Fruit fly (Drosophila melanogaster) whole organism, adult: ENCODE measurements around the gene comm2.

Source experiments
- CG11617 ChIP-seq: fragments of 200-800 bp; sonication (Bioruptor generic); optimal IDR thresholded peaks from 2 replicates; lab custom pipeline; 2017; ENCODE audit warnings: mild to moderate bottlenecking, missing biosample characterization, missing genetic modification reagents, missing genetic modification characterization
- CG12768 ChIP-seq: fragments of 200-800 bp; sonication (Bioruptor generic); optimal IDR thresholded peaks from 2 replicates; lab custom pipeline; 2017; ENCODE audit warnings: missing biosample characterization, missing genetic modification characterization, mild to moderate bottlenecking, moderate library complexity, missing genetic modification reagents
- CG14711 ChIP-seq: fragments of 200-800 bp; sonication (Bioruptor generic); optimal IDR thresholded peaks from 2 replicates; lab custom pipeline; 2018; ENCODE audit warnings: missing biosample characterization, mild to moderate bottlenecking, missing genetic modification characterization, moderate library complexity
- CG1620 ChIP-seq: fragments of 200-800 bp; sonication (Bioruptor generic); optimal IDR thresholded peaks from 2 replicates; lab custom pipeline; 2016; ENCODE audit warnings: missing biosample characterization, missing genetic modification characterization
- CG33017 ChIP-seq: fragments of 200-800 bp; sonication (Bioruptor generic); optimal IDR thresholded peaks from 2 replicates; lab custom pipeline; 2018; ENCODE audit warnings: missing biosample characterization, mild to moderate bottlenecking, missing genetic modification characterization, moderate library complexity
- CG5204 ChIP-seq: fragments of 200-800 bp; sonication (Bioruptor generic); optimal IDR thresholded peaks from 2 replicates; lab custom pipeline; 2016; ENCODE audit warnings: missing biosample characterization, missing genetic modification characterization
- CG7045 ChIP-seq: fragments of 200-800 bp; sonication (Bioruptor generic); optimal IDR thresholded peaks from 2 replicates; lab custom pipeline; 2017; ENCODE audit warnings: missing biosample characterization, mild to moderate bottlenecking, missing genetic modification characterization
- CG7101 ChIP-seq: fragments of 200-800 bp; sonication (Bioruptor generic); optimal IDR thresholded peaks from 2 replicates; lab custom pipeline; 2018; ENCODE audit warnings: missing biosample characterization, mild to moderate bottlenecking, missing genetic modification characterization, moderate library complexity
- Clk ChIP-seq: fragments of 200-800 bp; sonication (Bioruptor generic); optimal IDR thresholded peaks from 2 replicates; lab custom pipeline; 2017; ENCODE audit warnings: missing biosample characterization, missing genetic modification characterization
- Crg-1 ChIP-seq: fragments of 200-800 bp; sonication (Bioruptor generic); optimal IDR thresholded peaks from 2 replicates; lab custom pipeline; 2016; ENCODE audit warnings: missing biosample characterization, missing genetic modification characterization
- Hr96 ChIP-seq: fragments of 200-800 bp; sonication (Bioruptor generic); optimal IDR thresholded peaks from 2 replicates; lab custom pipeline; 2016; ENCODE audit warnings: missing biosample characterization, missing genetic modification characterization
- Mnt ChIP-seq: fragments of 200-800 bp; sonication (Bioruptor generic); optimal IDR thresholded peaks from 2 replicates; lab custom pipeline; 2016; ENCODE audit warnings: missing biosample characterization, mild to moderate bottlenecking, missing genetic modification characterization
- bab1 ChIP-seq: fragments of 200-800 bp; sonication (Bioruptor generic); optimal IDR thresholded peaks from 3 replicates; lab custom pipeline; 2019; ENCODE audit warnings: missing biosample characterization, mild to moderate bottlenecking, missing genetic modification characterization, moderate library complexity
- cic ChIP-seq: fragments of 200-800 bp; sonication (Bioruptor generic); optimal IDR thresholded peaks from 2 replicates; lab custom pipeline; 2017; ENCODE audit warnings: missing biosample characterization, mild to moderate bottlenecking, missing genetic modification characterization, moderate library complexity
- cnc ChIP-seq, 2 experiments: fragments of >200 bp; optimal IDR thresholded peaks; 2 replicates each; lab custom pipeline; 2017
- kay ChIP-seq: fragments of 200-800 bp; sonication (Bioruptor generic); peaks from one replicate; lab custom pipeline; 2016; ENCODE audit warnings: missing biosample characterization, missing genetic modification characterization, borderline replicate concordance
- ovo ChIP-seq: fragments of 200-800 bp; sonication (Bioruptor generic); optimal IDR thresholded peaks from 2 replicates; lab custom pipeline; 2016; ENCODE audit warnings: missing biosample characterization, missing genetic modification characterization
- pad ChIP-seq: fragments of 200-800 bp; sonication (Bioruptor generic); optimal IDR thresholded peaks from 3 replicates; lab custom pipeline; 2017; ENCODE audit warnings: missing biosample characterization, missing genetic modification characterization, mild to moderate bottlenecking, moderate library complexity, missing genetic modification reagents
- tj ChIP-seq: fragments of 200-800 bp; sonication (Bioruptor generic); optimal IDR thresholded peaks from 3 replicates; lab custom pipeline; 2017; ENCODE audit warnings: missing biosample characterization, mild to moderate bottlenecking, missing genetic modification characterization, moderate library complexity
- toe ChIP-seq: fragments of 200-800 bp; sonication (Bioruptor generic); optimal IDR thresholded peaks from 2 replicates; lab custom pipeline; 2016; ENCODE audit warnings: missing biosample characterization, missing genetic modification characterization

The comm2 gene

dm6 chr3L:15669939-15670338 is 29.7 kb downstream of the comm2 start:
- no peak for TF ChIP-seq Clk (GFP tag; lab: Kevin White, UChicago)
- no peak for TF ChIP-seq cic
- TF ChIP-seq CG7101 (tag; lab: Kevin White, UChicago), result no peak
- TF ChIP-seq CG7045, result no peak
- TF ChIP-seq kay (GFP tag; lab: Kevin White, UChicago), result no peak
- no peak for TF ChIP-seq cnc (optimal IDR thresholded peaks at IDR 0.05; lab: Kevin White, UChicago)
- TF ChIP-seq ovo (GFP tag; lab: Kevin White, UChicago), result no peak
- TF ChIP-seq CG5204 (GFP tag; lab: Kevin White, UChicago), result no peak
- no peak for TF ChIP-seq Hr96 (GFP tag; lab: Kevin White, UChicago)
- no peak for TF ChIP-seq pad
- no peak for TF ChIP-seq Mnt (GFP tag; lab: Kevin White, UChicago)
- TF ChIP-seq Crg-1 (GFP tag; lab: Kevin White, UChicago), result no peak
- TF ChIP-seq CG1620 (GFP tag; lab: Kevin White, UChicago), result no peak
- TF ChIP-seq CG12768 (GFP tag; lab: Kevin White, UChicago), result no peak
- TF ChIP-seq tj (GFP tag; lab: Kevin White, UChicago), result no peak
- no peak for TF ChIP-seq CG14711 (tag; lab: Kevin White, UChicago)
- no peak for TF ChIP-seq bab1 (GFP tag; lab: Kevin White, UChicago)
- no peak for TF ChIP-seq CG11617

- TF ChIP-seq cic (no peak), ovo (GFP tag; lab: Kevin White, UChicago) (no peak), bab1 (GFP tag; lab: Kevin White, UChicago) (no peak)
Measured at dm6 chr3L:15665741-15666140, 33.9 kb downstream of the comm2 start.

- TF ChIP-seq cic, result no peak
- TF ChIP-seq CG7101 (tag; lab: Kevin White, UChicago), result no peak
- no peak for TF ChIP-seq kay (GFP tag; lab: Kevin White, UChicago)
- TF ChIP-seq Crg-1 (GFP tag; lab: Kevin White, UChicago), result no peak
Measured at dm6 chr3L:15664199-15664794, 35.4 kb downstream of the comm2 start.

dm6 chr3L:15662510-15662909 is 37.1 kb downstream of the comm2 start:
- TF ChIP-seq CG5204 (GFP tag; lab: Kevin White, UChicago) (no peak), tj (GFP tag; lab: Kevin White, UChicago) (no peak), bab1 (GFP tag; lab: Kevin White, UChicago) (no peak), CG1620 (GFP tag; lab: Kevin White, UChicago) (no peak), Crg-1 (GFP tag; lab: Kevin White, UChicago) (no peak), cnc (optimal IDR thresholded peaks at IDR 0.05; lab: Kevin White, UChicago) (no peak), ovo (GFP tag; lab: Kevin White, UChicago) (no peak), toe (GFP tag; lab: Kevin White, UChicago) (no peak), CG14711 (tag; lab: Kevin White, UChicago) (no peak), CG7101 (tag; lab: Kevin White, UChicago) (no peak), CG11617 (no peak), Mnt (GFP tag; lab: Kevin White, UChicago) (no peak), kay (GFP tag; lab: Kevin White, UChicago) (no peak), CG7045 (no peak)

- TF ChIP-seq ovo (GFP tag; lab: Kevin White, UChicago) (no peak), Crg-1 (GFP tag; lab: Kevin White, UChicago) (no peak), cnc (optimal IDR thresholded peaks at IDR 0.05; lab: Kevin White, UChicago) (no peak), pad (no peak), cic (no peak), CG1620 (GFP tag; lab: Kevin White, UChicago) (no peak), CG7045 (no peak), kay (GFP tag; lab: Kevin White, UChicago) (no peak), Clk (GFP tag; lab: Kevin White, UChicago) (no peak), CG5204 (GFP tag; lab: Kevin White, UChicago) (no peak), CG12768 (GFP tag; lab: Kevin White, UChicago) (no peak), CG33017 (tag; lab: Kevin White, UChicago) (no peak), toe (GFP tag; lab: Kevin White, UChicago) (no peak), tj (GFP tag; lab: Kevin White, UChicago) (no peak), Mnt (GFP tag; lab: Kevin White, UChicago) (no peak), CG14711 (tag; lab: Kevin White, UChicago) (no peak), CG11617 (no peak), bab1 (GFP tag; lab: Kevin White, UChicago) (no peak), Hr96 (GFP tag; lab: Kevin White, UChicago) (no peak)
Measured at dm6 chr3L:15661567-15661966, 38.1 kb downstream of the comm2 start, which contains the start of gene CG43082. TSS of gene CG43082 (plus strand) at chr3L:15661867.

- TF ChIP-seq ovo (GFP tag; lab: Kevin White, UChicago) (no peak), pad (no peak), toe (GFP tag; lab: Kevin White, UChicago) (no peak), kay (GFP tag; lab: Kevin White, UChicago) (no peak), Hr96 (GFP tag; lab: Kevin White, UChicago) (no peak), CG14711 (tag; lab: Kevin White, UChicago) (no peak), Crg-1 (GFP tag; lab: Kevin White, UChicago) (no peak), CG11617 (no peak), bab1 (GFP tag; lab: Kevin White, UChicago) (no peak)
Measured at dm6 chr3L:15660915-15661314, 38.7 kb downstream of the comm2 start, which contains the start of the genes Eig71Ej and Eig71Ek. TSS of gene Eig71Ej (minus strand) at chr3L:15661015. TSS of gene Eig71Ek (plus strand) at chr3L:15661248.
